Fruit fly (Drosophila melanogaster) whole organism, prepupa: Measurements from ENCODE around the gene CG10959.

ENCODE experiments used
- Blimp-1 ChIP-seq: fragments of 200-800 bp; sonication (Bioruptor generic); optimal IDR thresholded peaks from 3 replicates; lab custom pipeline; 2017; ENCODE audit warnings: missing biosample characterization, missing genetic modification characterization, mild to moderate bottlenecking, moderate library complexity, missing genetic modification reagents
- CG10669 ChIP-seq: fragments of 200-800 bp; sonication (Bioruptor generic); optimal IDR thresholded peaks from 3 replicates; lab custom pipeline; 2018; ENCODE audit warnings: missing biosample characterization, mild to moderate bottlenecking, missing genetic modification characterization, moderate library complexity
- CG11294 ChIP-seq: fragments of 200-800 bp; sonication (Bioruptor generic); IDR thresholded peaks from 2 replicates; pipeline ENCODE4 v1.3.6; 2022; ENCODE audit warnings: missing biosample characterization, missing genetic modification characterization
- CG11762 ChIP-seq: fragments of 200-800 bp; sonication (Bioruptor generic); optimal IDR thresholded peaks from 3 replicates; lab custom pipeline; 2016; ENCODE audit warnings: missing biosample characterization, missing genetic modification characterization; ENCODE audit not compliant: insufficient read depth
- CG15336 ChIP-seq: fragments of 200-800 bp; sonication (Bioruptor generic); IDR thresholded peaks from 2 replicates; pipeline ENCODE4 v1.3.6; 2022; ENCODE audit warnings: missing biosample characterization, missing genetic modification characterization
- CG1621 ChIP-seq: fragments of 200-800 bp; sonication (Bioruptor generic); optimal IDR thresholded peaks from 3 replicates; lab custom pipeline; 2018; ENCODE audit warnings: missing biosample characterization, mild to moderate bottlenecking, missing genetic modification characterization
- CG16779 ChIP-seq: fragments of 200-800 bp; sonication (Bioruptor generic); optimal IDR thresholded peaks from 3 replicates; lab custom pipeline; 2017; ENCODE audit warnings: missing biosample characterization, mild to moderate bottlenecking, missing genetic modification characterization
- CG3032 ChIP-seq: fragments of 200-800 bp; optimal IDR thresholded peaks from 2 replicates; lab custom pipeline; 2019; ENCODE audit warnings: missing biosample characterization, mild to moderate bottlenecking, missing genetic modification characterization, moderate library complexity
- CG32006 ChIP-seq: fragments of 200-800 bp; sonication (Bioruptor generic); optimal IDR thresholded peaks from 3 replicates; lab custom pipeline; 2017; ENCODE audit warnings: missing biosample characterization, mild to moderate bottlenecking, missing genetic modification characterization
- CG4318 ChIP-seq: fragments of 200-800 bp; sonication (Bioruptor generic); optimal IDR thresholded peaks from 3 replicates; lab custom pipeline; 2017; ENCODE audit warnings: missing biosample characterization, mild to moderate bottlenecking, missing genetic modification characterization
- CG6163 ChIP-seq: fragments of 200-800 bp; sonication (Bioruptor generic); IDR thresholded peaks from 3 replicates; pipeline ENCODE4 v1.3.6; 2022; ENCODE audit warnings: missing biosample characterization, missing genetic modification characterization
- CG6276 ChIP-seq: fragments of 200-800 bp; sonication (Bioruptor generic); optimal IDR thresholded peaks from 2 replicates; lab custom pipeline; 2017; ENCODE audit warnings: missing biosample characterization, mild to moderate bottlenecking, missing genetic modification characterization
- CG6792 ChIP-seq: fragments of 200-800 bp; sonication (Bioruptor generic); optimal IDR thresholded peaks from 3 replicates; lab custom pipeline; 2016; ENCODE audit warnings: missing biosample characterization, missing genetic modification characterization
- CG6854 ChIP-seq: fragments of 200-800 bp; sonication (Bioruptor generic); optimal IDR thresholded peaks from 2 replicates; lab custom pipeline; 2017; ENCODE audit warnings: missing biosample characterization, mild to moderate bottlenecking, missing genetic modification characterization
- CG8119 ChIP-seq: fragments of 200-800 bp; sonication (Bioruptor generic); IDR thresholded peaks from 3 replicates; pipeline ENCODE4 v1.3.6; 2022; ENCODE audit warnings: missing biosample characterization, missing genetic modification characterization
- CG8632 ChIP-seq: fragments of 200-800 bp; sonication (Bioruptor generic); optimal IDR thresholded peaks from 3 replicates; lab custom pipeline; 2016; ENCODE audit warnings: missing biosample characterization, missing genetic modification characterization
- CG9139 ChIP-seq: fragments of 200-800 bp; sonication (Bioruptor generic); optimal IDR thresholded peaks from 3 replicates; lab custom pipeline; 2017; ENCODE audit warnings: missing biosample characterization, mild to moderate bottlenecking, missing genetic modification characterization
- Eip78C ChIP-seq: fragments of 200-800 bp; sonication (Bioruptor generic); peaks from one replicate; lab custom pipeline; 2016; ENCODE audit warnings: missing biosample characterization, missing genetic modification characterization
- Eip93F ChIP-seq: fragments of 200-800 bp; sonication (Bioruptor generic); optimal IDR thresholded peaks from 2 replicates; lab custom pipeline; 2016; ENCODE audit warnings: missing biosample characterization, mild to moderate bottlenecking, missing genetic modification characterization
- Ets21C ChIP-seq: fragments of 200-800 bp; sonication (Bioruptor generic); optimal IDR thresholded peaks from 3 replicates; lab custom pipeline; 2016; ENCODE audit warnings: missing biosample characterization, missing genetic modification characterization
- Ets96B ChIP-seq: fragments of 200-800 bp; optimal IDR thresholded peaks from 2 replicates; lab custom pipeline; 2019; ENCODE audit warnings: missing biosample characterization, mild to moderate bottlenecking, missing genetic modification characterization, moderate library complexity
- Gug ChIP-seq: fragments of 200-800 bp; sonication (Bioruptor generic); IDR thresholded peaks from 2 replicates; pipeline ENCODE4 v1.3.6; 2022; ENCODE audit warnings: missing biosample characterization, missing genetic modification characterization
- Hr38 ChIP-seq: sonication (Bioruptor generic); optimal IDR thresholded peaks from 2 replicates; lab custom pipeline; 2016; ENCODE audit warnings: missing biosample characterization, missing genetic modification characterization
- Hr39 ChIP-seq: fragments of 200-800 bp; sonication (Bioruptor generic); optimal IDR thresholded peaks from 2 replicates; lab custom pipeline; 2016; ENCODE audit warnings: missing biosample characterization, missing genetic modification characterization
- Hr4 ChIP-seq: fragments of 200-800 bp; sonication (Bioruptor generic); optimal IDR thresholded peaks from 3 replicates; lab custom pipeline; 2016; ENCODE audit warnings: missing biosample characterization, missing genetic modification characterization
- Lpt ChIP-seq: fragments of 200-800 bp; sonication (Bioruptor generic); optimal IDR thresholded peaks from 3 replicates; lab custom pipeline; 2016; ENCODE audit warnings: missing biosample characterization, missing genetic modification characterization
- OdsH ChIP-seq: fragments of 200-800 bp; sonication (Bioruptor generic); optimal IDR thresholded peaks from 3 replicates; lab custom pipeline; 2016; ENCODE audit warnings: missing biosample characterization, missing genetic modification characterization
- Smox ChIP-seq: fragments of 200-800 bp; sonication (Bioruptor generic); optimal IDR thresholded peaks from 3 replicates; lab custom pipeline; 2016; ENCODE audit warnings: missing biosample characterization, missing genetic modification characterization
- Sox102F ChIP-seq: fragments of 200-800 bp; sonication (Bioruptor generic); optimal IDR thresholded peaks from 2 replicates; lab custom pipeline; 2016; ENCODE audit warnings: missing biosample characterization, mild to moderate bottlenecking, missing genetic modification characterization
- achi ChIP-seq: fragments of 200-800 bp; sonication (Bioruptor generic); optimal IDR thresholded peaks from 3 replicates; lab custom pipeline; 2016; ENCODE audit warnings: missing biosample characterization, missing genetic modification characterization
- acj6 ChIP-seq: fragments of 200-800 bp; sonication (Bioruptor generic); optimal IDR thresholded peaks from 3 replicates; lab custom pipeline; 2016; ENCODE audit warnings: missing biosample characterization, missing genetic modification characterization
- dac ChIP-seq: fragments of 200-800 bp; sonication (Bioruptor generic); optimal IDR thresholded peaks from 2 replicates; lab custom pipeline; 2017; ENCODE audit warnings: missing biosample characterization, mild to moderate bottlenecking, missing genetic modification characterization
- eg ChIP-seq: fragments of 200-800 bp; sonication (Bioruptor generic); IDR thresholded peaks from 3 replicates; pipeline ENCODE4 v1.3.6; 2022; ENCODE audit warnings: missing biosample characterization, missing genetic modification characterization
- esn ChIP-seq: fragments of 200-800 bp; sonication (Bioruptor generic); optimal IDR thresholded peaks from 2 replicates; lab custom pipeline; 2016; ENCODE audit warnings: missing biosample characterization, mild to moderate bottlenecking, missing genetic modification characterization, moderate library complexity
- fd59A ChIP-seq: fragments of 200-800 bp; sonication (Bioruptor generic); optimal IDR thresholded peaks from 2 replicates; lab custom pipeline; 2017; ENCODE audit warnings: missing biosample characterization, mild to moderate bottlenecking, missing genetic modification characterization, missing genetic modification reagents
- fd85E ChIP-seq: fragments of 200-800 bp; sonication (Bioruptor generic); optimal IDR thresholded peaks from 3 replicates; lab custom pipeline; 2016; ENCODE audit warnings: missing biosample characterization, missing genetic modification characterization
- fkh ChIP-seq: fragments of 200-800 bp; sonication (Bioruptor generic); optimal IDR thresholded peaks from 3 replicates; lab custom pipeline; 2017; ENCODE audit warnings: missing biosample characterization, mild to moderate bottlenecking, missing genetic modification characterization, moderate library complexity
- lz ChIP-seq: fragments of 200-800 bp; sonication (Bioruptor generic); optimal IDR thresholded peaks from 3 replicates; lab custom pipeline; 2016; ENCODE audit warnings: missing biosample characterization, missing genetic modification characterization
- net ChIP-seq: fragments of 200-800 bp; sonication (Bioruptor generic); optimal IDR thresholded peaks from 3 replicates; lab custom pipeline; 2016; ENCODE audit warnings: missing biosample characterization, missing genetic modification characterization
- pdm3 ChIP-seq: fragments of 200-800 bp; sonication (Bioruptor generic); optimal IDR thresholded peaks from 3 replicates; lab custom pipeline; 2016; ENCODE audit warnings: missing biosample characterization, missing genetic modification characterization
- salr ChIP-seq, 2 experiments: fragments of 200-800 bp; sonication (Bioruptor generic); optimal IDR thresholded peaks; 3 replicates each; lab custom pipeline; 2016 to 2018; ENCODE audit warnings: missing biosample characterization in 2 of 2, missing genetic modification characterization in 2 of 2, mild to moderate bottlenecking in 1 of 2
- spab ChIP-seq: fragments of 200-800 bp; sonication (Bioruptor generic); optimal IDR thresholded peaks from 2 replicates; lab custom pipeline; 2017; ENCODE audit warnings: missing biosample characterization, mild to moderate bottlenecking, missing genetic modification characterization, missing genetic modification reagents
- ss ChIP-seq, 2 experiments: fragments of 200-800 bp; sonication (Bioruptor generic); optimal IDR thresholded peaks; 2 replicates in 1 of 2; 3 replicates in 1 of 2; lab custom pipeline; 2017 to 2018; ENCODE audit warnings: mild to moderate bottlenecking in 2 of 2, missing biosample characterization in 2 of 2, missing genetic modification characterization in 2 of 2, moderate library complexity in 1 of 2
- svp ChIP-seq: fragments of 200-800 bp; sonication (Bioruptor generic); peaks from one replicate; lab custom pipeline; 2016; ENCODE audit warnings: missing biosample characterization, missing genetic modification characterization
- topi ChIP-seq: fragments of 200-800 bp; sonication (Bioruptor generic); optimal IDR thresholded peaks from 3 replicates; lab custom pipeline; 2016; ENCODE audit warnings: missing biosample characterization, missing genetic modification characterization

Gene CG10959

dm6 chrX:8125224-8125649 lies 23.3 kb upstream of the CG10959 start (continued):
- 0 out of 3 replicates have a peak, but pooled peaks have one; percentile 27 for TF ChIP-seq eg (GFP tag; lab: Robert Waterston, UW)
- TF ChIP-seq Ets21C (GFP tag; lab: Kevin White, UChicago), result no peak
- TF ChIP-seq fd59A (GFP tag; lab: Kevin White, UChicago), result no peak
- peak; percentile 5 for TF ChIP-seq Lpt
- TF ChIP-seq CG9139 (GFP tag; lab: Kevin White, UChicago), result no peak
- no peak for TF ChIP-seq lz (GFP tag; lab: Kevin White, UChicago)
- TF ChIP-seq svp, result no peak
- no peak for TF ChIP-seq CG6854 (GFP tag; lab: Kevin White, UChicago)
- TF ChIP-seq topi (GFP tag; lab: Kevin White, UChicago), result no peak
- TF ChIP-seq CG11762 (GFP tag; lab: Kevin White, UChicago), result no peak
- TF ChIP-seq Ets96B (tag; lab: Kevin White, UChicago), result no peak
- TF ChIP-seq OdsH, result peak; percentile 37
- TF ChIP-seq CG6163 (GFP tag; lab: Robert Waterston, UW), result 0 out of 3 replicates have a peak, but pooled peaks have one; percentile 21

dm6 chrX:8126149-8126548 lies 22.4 kb upstream of the CG10959 start:
- TF ChIP-seq Hr4 (GFP tag; lab: Kevin White, UChicago) (peak; percentile 44), lz (GFP tag; lab: Kevin White, UChicago) (no peak), eg (GFP tag; lab: Robert Waterston, UW) (peak; percentile 55; the same call in 2 of the 3 replicates), CG1621 (tag; lab: Kevin White, UChicago) (no peak), Hr38 (GFP tag; lab: Kevin White, UChicago) (no peak), CG8632 (GFP tag; lab: Kevin White, UChicago) (no peak), CG16779 (no peak), CG10669 (GFP tag; lab: Kevin White, UChicago) (no peak), CG6792 (no peak), topi (GFP tag; lab: Kevin White, UChicago) (no peak), Lpt (no peak), CG32006 (peak; percentile 62), pdm3 (GFP tag; lab: Kevin White, UChicago) (no peak), ss (GFP tag; optimal IDR thresholded peaks at IDR 0.05; lab: Kevin White, UChicago) (no peak), CG8119 (0 out of 3 replicates have a peak, but pooled peaks have one; percentile 29), svp (no peak), esn (GFP tag; lab: Kevin White, UChicago) (no peak), spab (GFP tag; lab: Kevin White, UChicago) (no peak), CG3032 (no peak), CG4318 (GFP tag; lab: Kevin White, UChicago) (peak; percentile 19), Ets21C (GFP tag; lab: Kevin White, UChicago) (no peak), CG6276 (GFP tag; lab: Kevin White, UChicago) (no peak), dac (GFP tag; lab: Kevin White, UChicago) (no peak), Eip78C (GFP tag; lab: Kevin White, UChicago) (peak; percentile 66), CG15336 (peak; percentile 54), fkh (no peak), CG6163 (GFP tag; lab: Robert Waterston, UW) (peak; percentile 50; the same call in 2 of the 3 replicates), Eip93F (GFP tag; lab: Kevin White, UChicago) (no peak)

dm6 chrX:8128133-8128532 lies 20.4 kb upstream of the CG10959 start:
- TF ChIP-seq salr (GFP tag; optimal IDR thresholded peaks at IDR 0.05; lab: Kevin White, UChicago) (no peak), net (GFP tag; lab: Kevin White, UChicago) (no peak), CG1621 (tag; lab: Kevin White, UChicago) (no peak), achi (GFP tag; lab: Kevin White, UChicago) (no peak), acj6 (GFP tag; lab: Kevin White, UChicago) (no peak), eg (GFP tag; lab: Robert Waterston, UW) (no peak), Smox (GFP tag; lab: Kevin White, UChicago) (no peak), fd85E (GFP tag; lab: Kevin White, UChicago) (no peak), Sox102F (GFP tag; lab: Kevin White, UChicago) (no peak), Blimp-1 (GFP tag; lab: Kevin White, UChicago) (no peak), OdsH (no peak), Eip93F (GFP tag; lab: Kevin White, UChicago) (no peak), CG11294 (GFP tag; lab: Robert Waterston, UW) (no peak), Gug (no peak), fd59A (GFP tag; lab: Kevin White, UChicago) (no peak), Hr4 (GFP tag; lab: Kevin White, UChicago) (no peak), Hr39 (no peak), CG6792 (no peak), Eip78C (GFP tag; lab: Kevin White, UChicago) (no peak), Ets96B (tag; lab: Kevin White, UChicago) (no peak)
- TF ChIP-seq, all 60 proteins: peak for 0
